Fruit fly (Drosophila melanogaster): ENCODE results near the gene smp-30.

smp-30 gene

dm6 chr3R:14706860-14707259 lies 44.2 kb downstream of the smp-30 start (continued):
- TF ChIP-seq Nf-YB (GFP tag; optimal IDR thresholded peaks at IDR 0.05) (no peak), Hr78 (GFP tag; optimal IDR thresholded peaks at IDR 0.05) (no peak), zen (tag; optimal IDR thresholded peaks at IDR 0.05) (no peak), CG6854 (GFP tag; optimal IDR thresholded peaks at IDR 0.05) (no peak), CG5245 (GFP tag; optimal IDR thresholded peaks at IDR 0.05) (no peak), zf30C (GFP tag; optimal IDR thresholded peaks at IDR 0.05) (no peak), luna (GFP tag; optimal IDR thresholded peaks at IDR 0.05) (no peak), odd (GFP tag; optimal IDR thresholded peaks at IDR 0.05) (no peak), hbn (GFP tag; IDR thresholded peaks at IDR 0.05; ENCODE audit: partially characterized antibody) (no peak), CG3163 (GFP tag; optimal IDR thresholded peaks at IDR 0.05) (no peak), ara (GFP tag; IDR thresholded peaks at IDR 0.05) (peak; percentile 72), h (optimal IDR thresholded peaks at IDR 0.05) (no peak), Dek (tag; optimal IDR thresholded peaks at IDR 0.05) (peak; percentile 21), Mrtf (GFP tag; IDR thresholded peaks at IDR 0.05) (peak; percentile 64; the same call in 2 of the 3 replicates), ems (GFP tag; optimal IDR thresholded peaks at IDR 0.05) (peak; percentile 41), sens-2 (GFP tag; IDR thresholded peaks at IDR 0.05) (peak; percentile 56), scrt (GFP tag; optimal IDR thresholded peaks at IDR 0.05) (no peak), pho (GFP tag; optimal IDR thresholded peaks at IDR 0.05) (peak; percentile 33), gfzf (GFP tag; optimal IDR thresholded peaks at IDR 0.05) (no peak), CkIIα-i1 (GFP tag; IDR thresholded peaks at IDR 0.05) (no peak), Mes4 (GFP tag; optimal IDR thresholded peaks at IDR 0.05) (peak; percentile 34), amos (GFP tag; IDR thresholded peaks at IDR 0.05; ENCODE audit: partially characterized antibody) (peak; percentile 25; the same call in 1 of the 2 replicates), CG30020 (tag; optimal IDR thresholded peaks at IDR 0.05) (no peak), CG8944 (GFP tag; optimal IDR thresholded peaks at IDR 0.05) (peak; percentile 32), HLH4C (GFP tag; IDR thresholded peaks at IDR 0.05; ENCODE audit: partially characterized antibody) (peak; percentile 91), Sin3A (optimal IDR thresholded peaks at IDR 0.05) (no peak), sr (GFP tag; IDR thresholded peaks at IDR 0.05) (peak; percentile 39; the same call in 1 of the 3 replicates), Mad (GFP tag; optimal IDR thresholded peaks at IDR 0.05) (peak; percentile 5), lov (optimal IDR thresholded peaks at IDR 0.05) (no peak), lov (GFP tag; IDR thresholded peaks at IDR 0.05) (no peak), B-H2 (GFP tag; optimal IDR thresholded peaks at IDR 0.05) (no peak), CG1832 (GFP tag; optimal IDR thresholded peaks at IDR 0.05) (no peak), E2f1 (GFP tag; IDR thresholded peaks at IDR 0.05) (peak; percentile 63), Dll (GFP tag; IDR thresholded peaks at IDR 0.05; ENCODE audit: partially characterized antibody) (peak; percentile 60; the same call in 2 of the 4 replicates), CG1792 (GFP tag; optimal IDR thresholded peaks at IDR 0.05) (peak; percentile 44), Atf-2 (GFP tag; optimal IDR thresholded peaks at IDR 0.05) (peak; percentile 12), org-1 (GFP tag; optimal IDR thresholded peaks at IDR 0.05) (no peak), CG17612 (GFP tag; IDR thresholded peaks at IDR 0.05) (no peak), phol (tag; optimal IDR thresholded peaks at IDR 0.05) (peak; percentile 48), CG10654 (GFP tag; optimal IDR thresholded peaks at IDR 0.05) (no peak), CG8359 (GFP tag; optimal IDR thresholded peaks at IDR 0.05; ENCODE audit: borderline replicate concordance) (no peak), mam (GFP tag; optimal IDR thresholded peaks at IDR 0.05) (peak; percentile 76), ci (GFP tag; IDR thresholded peaks at IDR 0.05) (peak; percentile 80), seq (GFP tag; IDR thresholded peaks at IDR 0.05) (peak; percentile 63), Ssrp (tag; optimal IDR thresholded peaks at IDR 0.05) (peak; percentile 33), CHES-1-like (GFP tag; optimal IDR thresholded peaks at IDR 0.05) (peak; percentile 28), CG32767 (GFP tag; IDR thresholded peaks at IDR 0.05) (peak; percentile 50; the same call in 1 of the 2 replicates), grn (GFP tag; optimal IDR thresholded peaks at IDR 0.05) (no peak), CG14860 (GFP tag; IDR thresholded peaks at IDR 0.05; ENCODE audit: partially characterized antibody) (peak; percentile 80), gsb (GFP tag; IDR thresholded peaks at IDR 0.05) (peak; percentile 65), mld (GFP tag; IDR thresholded peaks at IDR 0.05; ENCODE audit: partially characterized antibody) (0 out of 3 replicates have a peak, but pooled peaks have one; percentile 32), CG2120 (GFP tag; optimal IDR thresholded peaks at IDR 0.05) (peak; percentile 78)

Measured in whole organism, embryonic.